Worm (Caenorhabditis elegans) whole organism, mixed stage, embryonic: ENCODE data around the gene vab-19.

Experiments used
- M03D4.4 ChIP-seq: sonication (generic microtip); optimal IDR thresholded peaks from 2 replicates; lab custom pipeline; 2017; ENCODE audit warnings: mild to moderate bottlenecking, missing genetic modification characterization, missing compliant biosample characterization
- blmp-1 ChIP-seq: fragments of 150-350 bp; optimal IDR thresholded peaks from 2 replicates; lab custom pipeline; 2014; ENCODE audit warnings: missing biosample characterization, missing genetic modification characterization
- ceh-39 ChIP-seq: fragments of 150-350 bp; optimal IDR thresholded peaks from 2 replicates; lab custom pipeline; 2014; ENCODE audit warnings: missing biosample characterization, missing genetic modification characterization
- ceh-43 ChIP-seq: fragments of 200-800 bp; sonication (Bioruptor generic); optimal IDR thresholded peaks from 2 replicates; lab custom pipeline; 2018; ENCODE audit warnings: mild to moderate bottlenecking, missing genetic modification characterization, moderate library complexity, missing compliant biosample characterization
- ceh-83 ChIP-seq: fragments of 200-800 bp; sonication (Bioruptor generic); optimal IDR thresholded peaks from 2 replicates; lab custom pipeline; 2018; ENCODE audit warnings: mild to moderate bottlenecking, missing genetic modification characterization, missing compliant biosample characterization
- ces-1 ChIP-seq: fragments of 150-350 bp; optimal IDR thresholded peaks from 2 replicates; lab custom pipeline; 2014; ENCODE audit warnings: missing biosample characterization, missing genetic modification reagents, missing genetic modification characterization
- cnd-1 ChIP-seq: fragments of 200-800 bp; sonication (Bioruptor generic); optimal IDR thresholded peaks from 2 replicates; lab custom pipeline; 2018; ENCODE audit warnings: mild to moderate bottlenecking, missing genetic modification characterization, missing compliant biosample characterization
- drap-1 ChIP-seq: fragments of 200-800 bp; sonication (Bioruptor generic); optimal IDR thresholded peaks from 3 replicates; lab custom pipeline; 2018; ENCODE audit warnings: mild to moderate bottlenecking, missing genetic modification characterization, missing compliant biosample characterization
- elt-1 ChIP-seq: sonication (generic microtip); optimal IDR thresholded peaks from 2 replicates; lab custom pipeline; 2017; ENCODE audit warnings: missing genetic modification characterization, mild to moderate bottlenecking, missing compliant biosample characterization, antibody characterized with exemption, moderate library complexity, borderline replicate concordance; ENCODE audit not compliant: insufficient read depth
- elt-3 ChIP-seq: fragments of 150-350 bp; optimal IDR thresholded peaks from 2 replicates; lab custom pipeline; 2014; ENCODE audit warnings: missing biosample characterization, missing genetic modification characterization
- ham-2 ChIP-seq: fragments of 200-800 bp; sonication (Bioruptor generic); optimal IDR thresholded peaks from 2 replicates; lab custom pipeline; 2018; ENCODE audit warnings: mild to moderate bottlenecking, missing genetic modification characterization, missing compliant biosample characterization
- hlh-1 ChIP-seq: fragments of 150-350 bp; optimal IDR thresholded peaks from 2 replicates; lab custom pipeline; 2014; ENCODE audit warnings: missing biosample characterization, missing genetic modification reagents, missing genetic modification characterization
- lin-13 ChIP-seq: fragments of 150-350 bp; optimal IDR thresholded peaks from 2 replicates; lab custom pipeline; 2014; ENCODE audit warnings: missing biosample characterization, missing genetic modification characterization
- lsy-2 ChIP-seq: fragments of 150-350 bp; optimal IDR thresholded peaks from 2 replicates; lab custom pipeline; 2014; ENCODE audit warnings: missing biosample characterization, missing genetic modification characterization
- mab-5 ChIP-seq: fragments of 150-350 bp; optimal IDR thresholded peaks from 2 replicates; lab custom pipeline; 2014; ENCODE audit warnings: missing biosample characterization, missing genetic modification characterization
- mep-1 ChIP-seq: fragments of 150-350 bp; optimal IDR thresholded peaks from 2 replicates; lab custom pipeline; 2017; ENCODE audit warnings: missing biosample characterization, missing genetic modification reagents, missing genetic modification characterization, inconsistent platforms
- mls-2 ChIP-seq: sonication (generic microtip); optimal IDR thresholded peaks from 2 replicates; lab custom pipeline; 2016; ENCODE audit warnings: mild to moderate bottlenecking, missing genetic modification characterization, moderate library complexity, missing compliant biosample characterization
- nhr-12 ChIP-seq: fragments of 150-350 bp; optimal IDR thresholded peaks from 2 replicates; lab custom pipeline; 2014; ENCODE audit warnings: missing biosample characterization, missing genetic modification characterization
- nhr-2 ChIP-seq: fragments of 150-350 bp; optimal IDR thresholded peaks from 2 replicates; lab custom pipeline; 2014; ENCODE audit warnings: missing biosample characterization, missing genetic modification characterization
- nhr-28 ChIP-seq: fragments of 150-350 bp; optimal IDR thresholded peaks from 2 replicates; lab custom pipeline; 2014; ENCODE audit warnings: missing biosample characterization, missing genetic modification characterization
- nhr-76 ChIP-seq: sonication (generic microtip); optimal IDR thresholded peaks from 2 replicates; lab custom pipeline; 2017; ENCODE audit warnings: missing biosample characterization, missing genetic modification characterization
- pha-4 ChIP-seq: fragments of 150-350 bp; optimal IDR thresholded peaks from 2 replicates; lab custom pipeline; 2018; ENCODE audit warnings: missing biosample characterization, missing genetic modification reagents, missing genetic modification characterization
- sem-2 ChIP-seq: fragments of 200-800 bp; sonication (Bioruptor generic); optimal IDR thresholded peaks from 2 replicates; lab custom pipeline; 2018; ENCODE audit warnings: mild to moderate bottlenecking, missing genetic modification characterization, missing compliant biosample characterization
- snpc-4 ChIP-seq: fragments of 150-350 bp; optimal IDR thresholded peaks from 2 replicates; lab custom pipeline; 2014; ENCODE audit warnings: missing biosample characterization, missing genetic modification characterization
- sptf-1 ChIP-seq: sonication (generic microtip); optimal IDR thresholded peaks from 2 replicates; lab custom pipeline; 2017; ENCODE audit warnings: mild to moderate bottlenecking, missing genetic modification characterization, moderate library complexity, missing compliant biosample characterization
- tbx-8 ChIP-seq: fragments of 200-800 bp; sonication (Bioruptor generic); optimal IDR thresholded peaks from 2 replicates; lab custom pipeline; 2018; ENCODE audit warnings: mild to moderate bottlenecking, missing genetic modification characterization, moderate library complexity, missing compliant biosample characterization
- unc-120 ChIP-seq: sonication (generic microtip); optimal IDR thresholded peaks from 2 replicates; lab custom pipeline; 2017; ENCODE audit warnings: missing genetic modification characterization, missing compliant biosample characterization; ENCODE audit not compliant: poor library complexity, severe bottlenecking
- unc-62 ChIP-seq: fragments of 150-350 bp; optimal IDR thresholded peaks from 2 replicates; lab custom pipeline; 2014; ENCODE audit warnings: missing biosample characterization, missing genetic modification reagents, missing genetic modification characterization
- zip-8 ChIP-seq: fragments of 150-350 bp; optimal IDR thresholded peaks from 2 replicates; lab custom pipeline; 2014; ENCODE audit warnings: missing biosample characterization, missing genetic modification characterization
- ztf-11 ChIP-seq: fragments of 150-350 bp; optimal IDR thresholded peaks from 2 replicates; lab custom pipeline; 2014; ENCODE audit warnings: missing biosample characterization, missing genetic modification characterization

Gene vab-19

ce11 chrII:2438180-2438579, 4.9 kb upstream of the vab-19 start:
- TF ChIP-seq zip-8 (tag; lab: Kevin White, UChicago) (no peak), ceh-43 (no peak), sptf-1 (tag; lab: Kevin White, UChicago) (no peak), elt-1 (tag; lab: Kevin White, UChicago) (no peak), pha-4 (tag; lab: Kevin White, UChicago) (no peak), cnd-1 (no peak), lin-13 (tag; lab: Kevin White, UChicago) (no peak), nhr-76 (tag; lab: Kevin White, UChicago) (no peak), lsy-2 (tag; lab: Kevin White, UChicago) (no peak), snpc-4 (tag; lab: Kevin White, UChicago) (no peak), M03D4.4 (tag; lab: Kevin White, UChicago) (no peak), ces-1 (no peak), elt-3 (tag; lab: Kevin White, UChicago) (no peak), mab-5 (tag; lab: Kevin White, UChicago) (no peak), tbx-8 (GFP tag; lab: Kevin White, UChicago) (no peak), ceh-83 (no peak), unc-120 (tag; lab: Kevin White, UChicago) (no peak), ceh-39 (no peak), unc-62 (GFP tag; lab: Kevin White, UChicago) (no peak), nhr-2 (tag; lab: Kevin White, UChicago) (no peak)
- TF ChIP-seq, all 35 proteins: peak for 0

- TF ChIP-seq ham-2 (GFP tag; lab: Kevin White, UChicago) (no peak), nhr-2 (tag; lab: Kevin White, UChicago) (no peak)
- TF ChIP-seq, all 35 proteins: peak for 0
Measured at ce11 chrII:2438944-2439343, 4.1 kb upstream of the vab-19 start.

DNA sequence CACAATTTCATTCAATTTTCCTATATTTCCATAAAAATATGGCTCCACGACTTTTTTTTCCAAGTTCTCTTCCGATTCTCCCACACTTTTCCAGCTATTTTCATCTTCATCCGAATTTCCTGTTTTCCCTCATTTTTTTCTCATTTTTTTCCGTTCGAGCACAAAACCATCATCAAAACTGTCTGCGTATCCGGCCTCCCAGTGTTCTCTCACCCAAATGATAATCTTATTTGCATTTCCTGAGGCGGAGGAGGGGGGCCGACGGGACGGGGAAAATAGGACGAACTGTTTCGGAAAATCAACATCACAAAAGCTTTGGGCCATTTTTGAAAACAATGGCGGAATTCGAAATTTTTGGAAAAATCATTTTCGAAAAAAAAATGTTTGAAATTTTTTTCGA, 2.8 kb upstream of the vab-19 start:
- TF ChIP-seq drap-1 (GFP tag; lab: Kevin White, UChicago) (no peak), lsy-2 (tag; lab: Kevin White, UChicago) (no peak), zip-8 (tag; lab: Kevin White, UChicago) (no peak), ces-1 (peak; percentile 63)
- TF ChIP-seq, all 35 proteins: peak for 1

ce11 chrII:2442243-2442642, 836 bp upstream of the vab-19 start:
- TF ChIP-seq snpc-4 (tag; lab: Kevin White, UChicago) (no peak), ztf-11 (tag; lab: Kevin White, UChicago) (no peak), ceh-83 (no peak)

DNA sequence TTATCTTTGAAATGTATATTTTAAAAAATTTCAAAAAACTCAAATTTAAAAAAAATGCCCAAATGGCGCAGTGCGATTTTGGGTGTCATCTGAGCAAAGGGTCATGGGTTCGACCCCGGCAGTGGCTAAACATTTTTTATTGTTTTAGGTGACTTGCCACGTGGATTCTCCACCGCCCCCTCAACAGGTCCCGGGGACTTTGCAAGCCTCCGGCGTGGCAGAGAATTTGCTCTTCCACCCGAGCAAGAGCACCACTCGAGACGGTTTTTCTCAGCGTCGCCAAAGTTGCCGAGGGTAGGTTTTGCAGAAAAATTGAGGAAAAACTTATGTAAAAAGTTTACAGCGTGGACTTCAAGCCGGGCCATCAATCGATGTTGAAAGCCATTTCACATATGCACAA, 2.1 kb downstream of the vab-19 start:
- TF ChIP-seq mls-2 (tag; lab: Kevin White, UChicago) (no peak), ceh-83 (peak; percentile 31)

ce11 chrII:2446727-2447126, 3.6 kb downstream of the vab-19 start:
- TF ChIP-seq blmp-1 (no peak), lsy-2 (tag; lab: Kevin White, UChicago) (no peak), nhr-28 (no peak), mab-5 (tag; lab: Kevin White, UChicago) (no peak), sptf-1 (tag; lab: Kevin White, UChicago) (no peak), unc-120 (tag; lab: Kevin White, UChicago) (no peak), ces-1 (no peak), zip-8 (tag; lab: Kevin White, UChicago) (no peak), M03D4.4 (tag; lab: Kevin White, UChicago) (no peak), elt-1 (tag; lab: Kevin White, UChicago) (no peak), ztf-11 (tag; lab: Kevin White, UChicago) (no peak), sem-2 (GFP tag; lab: Kevin White, UChicago) (no peak), nhr-12 (tag; lab: Kevin White, UChicago) (no peak), ceh-39 (no peak), nhr-2 (tag; lab: Kevin White, UChicago) (no peak), mls-2 (tag; lab: Kevin White, UChicago) (no peak), mep-1 (tag; lab: Kevin White, UChicago) (no peak), elt-3 (tag; lab: Kevin White, UChicago) (no peak), hlh-1 (tag; lab: Kevin White, UChicago) (no peak)
